Worm (Caenorhabditis elegans) whole organism, young adult: ENCODE data around the gene dep-1.

Source experiments
- B0019.2 ChIP-seq: fragments of 200-800 bp; sonication (Bioruptor generic); conservative IDR thresholded peaks from 2 replicates; pipeline ENCODE4 v1.3.6; 2022; ENCODE audit warnings: missing genetic modification reagents, missing genetic modification characterization, missing compliant biosample characterization
- B0336.3 ChIP-seq: fragments of 200-800 bp; sonication (Bioruptor generic); IDR thresholded peaks from 2 replicates; pipeline ENCODE4 v1.3.6; 2022; ENCODE audit warnings: missing genetic modification characterization, missing compliant biosample characterization
- C06A6.2 ChIP-seq: fragments of 200-800 bp; sonication (Bioruptor generic); conservative IDR thresholded peaks from 2 replicates; pipeline ENCODE4 v1.3.6; 2022; ENCODE audit warnings: missing genetic modification characterization, missing compliant biosample characterization
- C17E4.6 ChIP-seq: fragments of 200-800 bp; sonication (Bioruptor generic); IDR thresholded peaks from 2 replicates; pipeline ENCODE4 v1.3.6; 2022; ENCODE audit warnings: missing genetic modification reagents, missing genetic modification characterization, missing compliant biosample characterization
- D2030.7 ChIP-seq: fragments of 200-800 bp; sonication (Bioruptor generic); IDR thresholded peaks from 2 replicates; pipeline ENCODE4 v1.3.6; 2022; ENCODE audit warnings: missing genetic modification reagents, missing genetic modification characterization, missing compliant biosample characterization
- F23B12.7 ChIP-seq: sonication (generic microtip); optimal IDR thresholded peaks from 2 replicates; lab custom pipeline; 2017; ENCODE audit warnings: missing genetic modification characterization, mild to moderate bottlenecking, missing compliant biosample characterization, antibody characterized with exemption, moderate library complexity; ENCODE audit not compliant: insufficient read depth
- F33H1.4 ChIP-seq: fragments of 200-800 bp; sonication (Bioruptor generic); IDR thresholded peaks from 2 replicates; pipeline ENCODE4 v1.3.6; 2022; ENCODE audit warnings: missing genetic modification reagents, missing genetic modification characterization, missing compliant biosample characterization
- F49E8.2 ChIP-seq: sonication (generic microtip); optimal IDR thresholded peaks from 3 replicates; lab custom pipeline; 2017; ENCODE audit warnings: missing genetic modification characterization, mild to moderate bottlenecking, missing compliant biosample characterization, antibody characterized with exemption, moderate library complexity; ENCODE audit not compliant: insufficient read depth
- K11D2.4 ChIP-seq: fragments of 200-800 bp; sonication (Bioruptor generic); IDR thresholded peaks from 2 replicates; pipeline ENCODE4 v1.3.6; 2022; ENCODE audit warnings: missing genetic modification reagents, missing genetic modification characterization, missing compliant biosample characterization
- K12H6.12 ChIP-seq: fragments of 200-800 bp; sonication (Bioruptor generic); optimal IDR thresholded peaks from 2 replicates; lab custom pipeline; 2018; ENCODE audit warnings: mild to moderate bottlenecking, missing genetic modification characterization, missing compliant biosample characterization
- Y56A3A.18 ChIP-seq: fragments of 200-800 bp; sonication (Bioruptor generic); IDR thresholded peaks from 2 replicates; pipeline ENCODE4 v1.3.6; 2022; ENCODE audit warnings: missing genetic modification reagents, missing genetic modification characterization, missing compliant biosample characterization
- Y95B8A.8 ChIP-seq: fragments of 200-800 bp; sonication (Bioruptor generic); IDR thresholded peaks from 2 replicates; pipeline ENCODE4 v1.3.6; 2022; ENCODE audit warnings: missing genetic modification reagents, missing genetic modification characterization, missing compliant biosample characterization
- ZK185.1 ChIP-seq: sonication (generic microtip); optimal IDR thresholded peaks from 2 replicates; lab custom pipeline; 2016; ENCODE audit warnings: mild to moderate bottlenecking, missing genetic modification characterization, missing compliant biosample characterization; ENCODE audit not compliant: poor library complexity, severe bottlenecking
- ama-1 ChIP-seq, 3 experiments: fragments of 150-350 bp in 1 of 3; sonication (generic microtip) in 2 of 3; optimal IDR thresholded peaks; 2 replicates each; lab custom pipeline; 2014 to 2018; ENCODE audit warnings: missing biosample characterization in 2 of 3, missing genetic modification characterization in 2 of 3, missing genetic modification reagents in 2 of 3
- athp-1 ChIP-seq: sonication (generic microtip); optimal IDR thresholded peaks from 2 replicates; lab custom pipeline; 2017; ENCODE audit warnings: mild to moderate bottlenecking, missing genetic modification characterization, missing compliant biosample characterization
- attf-3 ChIP-seq: fragments of 200-800 bp; sonication (Bioruptor generic); conservative IDR thresholded peaks from 2 replicates; pipeline ENCODE4 v1.3.6; 2022; ENCODE audit warnings: missing genetic modification reagents, missing genetic modification characterization, missing compliant biosample characterization
- attf-5 ChIP-seq: fragments of 200-800 bp; sonication (Bioruptor generic); optimal IDR thresholded peaks from 2 replicates; lab custom pipeline; 2018; ENCODE audit warnings: mild to moderate bottlenecking, missing genetic modification characterization, missing compliant biosample characterization
- bed-1 ChIP-seq: fragments of 200-800 bp; sonication (Bioruptor generic); IDR thresholded peaks from 2 replicates; pipeline ENCODE4 v1.3.6; 2022; ENCODE audit warnings: missing genetic modification reagents, missing genetic modification characterization, missing compliant biosample characterization
- bed-2 ChIP-seq: fragments of 200-800 bp; sonication (Bioruptor generic); IDR thresholded peaks from 2 replicates; pipeline ENCODE4 v1.3.6; 2022; ENCODE audit warnings: missing genetic modification reagents, missing genetic modification characterization, missing compliant biosample characterization
- cebp-1 ChIP-seq, 2 experiments: fragments of 200-800 bp in 1 of 2; sonication (Bioruptor generic) in 1 of 2; sonication (generic microtip) in 1 of 2; IDR thresholded peaks in 1 of 2; optimal IDR thresholded peaks in 1 of 2; 2 replicates each; pipeline versions ENCODE4 v1.3.6 to Lab custom; 2017 to 2022; ENCODE audit warnings: missing compliant biosample characterization in 2 of 2, missing genetic modification characterization in 2 of 2, mild to moderate bottlenecking in 1 of 2, missing genetic modification reagents in 1 of 2, moderate library complexity in 1 of 2
- ceh-27 ChIP-seq: fragments of 200-800 bp; sonication (Bioruptor generic); optimal IDR thresholded peaks from 2 replicates; lab custom pipeline; 2018; ENCODE audit warnings: mild to moderate bottlenecking, missing genetic modification characterization, moderate library complexity, missing compliant biosample characterization
- ceh-91 ChIP-seq: fragments of 200-800 bp; sonication (Bioruptor generic); IDR thresholded peaks from 2 replicates; pipeline ENCODE4 v1.3.6; 2022; ENCODE audit warnings: missing genetic modification reagents, missing genetic modification characterization, missing compliant biosample characterization
- dox-1 ChIP-seq: fragments of 200-800 bp; sonication (Bioruptor generic); IDR thresholded peaks from 2 replicates; pipeline ENCODE4 v1.3.6; 2022; ENCODE audit warnings: missing genetic modification reagents, missing genetic modification characterization, missing compliant biosample characterization
- him-1 ChIP-seq: sonication (generic microtip); optimal IDR thresholded peaks from 2 replicates; lab custom pipeline; 2016; ENCODE audit warnings: missing genotype, missing genetic modification reagents, missing genetic modification characterization, missing compliant biosample characterization
- hmg-1.2 ChIP-seq: fragments of 200-800 bp; sonication (Bioruptor generic); IDR thresholded peaks from 2 replicates; pipeline ENCODE4 v1.3.6; 2022; ENCODE audit warnings: missing genetic modification reagents, missing genetic modification characterization, missing compliant biosample characterization
- let-607 ChIP-seq, 2 experiments: fragments of 200-800 bp in 1 of 2; sonication (Bioruptor generic) in 1 of 2; sonication (generic microtip) in 1 of 2; optimal IDR thresholded peaks; 2 replicates each; lab custom pipeline; 2016 to 2018; ENCODE audit warnings: mild to moderate bottlenecking in 2 of 2, missing compliant biosample characterization in 2 of 2, missing genetic modification characterization in 2 of 2, moderate library complexity in 2 of 2, missing genotype in 1 of 2
- lin-35 ChIP-seq, 3 experiments: fragments of 150-350 bp in 2 of 3; sonication (generic microtip) in 1 of 3; optimal IDR thresholded peaks; 2 replicates each; lab custom pipeline; 2014 to 2018; ENCODE audit warnings: missing biosample characterization in 3 of 3, missing genetic modification characterization in 3 of 3, missing genetic modification reagents in 3 of 3
- lin-40 ChIP-seq: sonication (generic microtip); optimal IDR thresholded peaks from 2 replicates; lab custom pipeline; 2016; ENCODE audit warnings: missing genetic modification characterization, mild to moderate bottlenecking, missing compliant biosample characterization, missing genotype, missing genetic modification reagents
- lin-54 ChIP-seq: fragments of 200-800 bp; sonication (Bioruptor generic); optimal IDR thresholded peaks from 2 replicates; lab custom pipeline; 2018; ENCODE audit warnings: mild to moderate bottlenecking, missing genetic modification characterization, missing compliant biosample characterization
- lir-1 ChIP-seq: fragments of 200-800 bp; sonication (Bioruptor generic); conservative IDR thresholded peaks from 2 replicates; pipeline ENCODE4 v1.3.6; 2022; ENCODE audit warnings: missing genetic modification reagents, missing genetic modification characterization, missing compliant biosample characterization
- lsl-1 ChIP-seq: fragments of 200-800 bp; sonication (Bioruptor generic); optimal IDR thresholded peaks from 2 replicates; lab custom pipeline; 2018; ENCODE audit warnings: mild to moderate bottlenecking, missing genetic modification characterization, moderate library complexity, missing compliant biosample characterization
- lsy-27 ChIP-seq: sonication (generic microtip); optimal IDR thresholded peaks from 2 replicates; lab custom pipeline; 2017; ENCODE audit warnings: missing genetic modification characterization, mild to moderate bottlenecking, missing compliant biosample characterization, antibody characterized with exemption, missing genotype, borderline replicate concordance; ENCODE audit not compliant: insufficient read depth
- madf-8 ChIP-seq: fragments of 200-800 bp; sonication (Bioruptor generic); conservative IDR thresholded peaks from 2 replicates; pipeline ENCODE4 v1.3.6; 2022; ENCODE audit warnings: missing genetic modification reagents, missing genetic modification characterization, missing compliant biosample characterization
- nfyb-1 ChIP-seq: fragments of 200-800 bp; sonication (Bioruptor generic); IDR thresholded peaks from 2 replicates; pipeline ENCODE4 v1.3.6; 2022; ENCODE audit warnings: missing genetic modification reagents, missing genetic modification characterization, missing compliant biosample characterization
- nhr-80 ChIP-seq: sonication (generic microtip); optimal IDR thresholded peaks from 2 replicates; lab custom pipeline; 2016; ENCODE audit warnings: missing genetic modification characterization, missing compliant biosample characterization
- pbrm-1 ChIP-seq: fragments of 200-800 bp; sonication (Bioruptor generic); IDR thresholded peaks from 2 replicates; pipeline ENCODE4 v1.3.6; 2022; ENCODE audit warnings: missing genetic modification reagents, missing genetic modification characterization, missing compliant biosample characterization
- snpc-1.1 ChIP-seq: sonication (generic microtip); optimal IDR thresholded peaks from 2 replicates; lab custom pipeline; 2017; ENCODE audit warnings: missing genetic modification characterization, mild to moderate bottlenecking, missing compliant biosample characterization, antibody characterized with exemption, moderate library complexity, missing genotype, missing genetic modification reagents; ENCODE audit not compliant: insufficient read depth
- snpc-3.4 ChIP-seq: sonication (generic microtip); optimal IDR thresholded peaks from 2 replicates; lab custom pipeline; 2017; ENCODE audit warnings: missing genetic modification characterization, mild to moderate bottlenecking, missing compliant biosample characterization, antibody characterized with exemption, moderate library complexity, missing genotype, missing genetic modification reagents
- tbp1 ChIP-seq: fragments of 200-800 bp; sonication (Bioruptor generic); optimal IDR thresholded peaks from 2 replicates; lab custom pipeline; 2018; ENCODE audit warnings: mild to moderate bottlenecking, missing genetic modification characterization, missing compliant biosample characterization
- xnd-1 ChIP-seq: sonication (generic microtip); optimal IDR thresholded peaks from 2 replicates; lab custom pipeline; 2016; ENCODE audit warnings: missing genotype, missing genetic modification reagents, missing genetic modification characterization, missing compliant biosample characterization
- ztf-18 ChIP-seq: sonication (generic microtip); optimal IDR thresholded peaks from 2 replicates; lab custom pipeline; 2016; ENCODE audit warnings: missing genotype, mild to moderate bottlenecking, missing genetic modification characterization, missing compliant biosample characterization
- ztf-28 ChIP-seq: fragments of 200-800 bp; sonication (Bioruptor generic); IDR thresholded peaks from 2 replicates; pipeline ENCODE4 v1.3.6; 2022; ENCODE audit warnings: missing genetic modification reagents, missing genetic modification characterization, missing compliant biosample characterization

dep-1 gene

ce11 chrII:9054604-9055003 lies 35.0 kb upstream of the dep-1 start, which contains the start of gene chmp-7 (continued):
- TF ChIP-seq dox-1 (GFP tag; lab: Robert Waterston, UW): peak; percentile 92
- no peak for TF ChIP-seq bed-1 (GFP tag; lab: Robert Waterston, UW)
- TF ChIP-seq lin-54 (GFP tag; lab: Kevin White, UChicago): peak; percentile 98
- TF ChIP-seq nhr-80: peak; percentile 53
- peak; percentile 7 for TF ChIP-seq him-1 (tag; lab: Kevin White, UChicago)
- peak; percentile 70 for TF ChIP-seq ceh-91 (GFP tag; lab: Robert Waterston, UW)
- TF ChIP-seq tbp1 (GFP tag; lab: Kevin White, UChicago): peak; percentile 66
- no peak for TF ChIP-seq bed-2 (GFP tag; lab: Robert Waterston, UW)
- TF ChIP-seq let-607 (tag; optimal IDR thresholded peaks at IDR 0.05; lab: Kevin White, UChicago): peak; percentile 3 to 18
- TF ChIP-seq K12H6.12 (tag; lab: Kevin White, UChicago): peak; percentile 56
- peak; percentile 60 for TF ChIP-seq ceh-27 (GFP tag; lab: Kevin White, UChicago)
- TF ChIP-seq F33H1.4 (GFP tag; lab: Robert Waterston, UW): peak; percentile 65
- TF ChIP-seq madf-8 (GFP tag; lab: Robert Waterston, UW): peak; percentile 55
- no peak for TF ChIP-seq Y56A3A.18 (GFP tag; lab: Robert Waterston, UW)
- TF ChIP-seq F23B12.7: peak; percentile 90
- peak; percentile 41; the same call in 1 of the 2 replicates for TF ChIP-seq Y95B8A.8 (GFP tag; lab: Robert Waterston, UW)
- peak; percentile 79 for TF ChIP-seq B0019.2 (GFP tag; lab: Robert Waterston, UW)
- peak; percentile 51; the same call in 1 of the 2 replicates for TF ChIP-seq D2030.7 (GFP tag; lab: Robert Waterston, UW)
- peak; percentile 70 for TF ChIP-seq ZK185.1 (tag; lab: Kevin White, UChicago)
- peak; percentile 60 for TF ChIP-seq ztf-18
- TF ChIP-seq lin-40 (tag; lab: Kevin White, UChicago): peak; percentile 76
- peak; percentile 81 for TF ChIP-seq nfyb-1 (GFP tag; lab: Robert Waterston, UW)
- TF ChIP-seq xnd-1 (tag; lab: Kevin White, UChicago): peak; percentile 4
- TF ChIP-seq K11D2.4 (GFP tag; lab: Robert Waterston, UW): no peak
- peak in 1 of 3 experiments; percentile 90 for TF ChIP-seq lin-35 (GFP tag; optimal IDR thresholded peaks at IDR 0.05; lab: Kevin White, UChicago)
- peak; percentile 73 for TF ChIP-seq attf-3 (GFP tag; lab: Robert Waterston, UW)
- peak; percentile 68; the same call in 1 of the 2 replicates for TF ChIP-seq ztf-28 (GFP tag; lab: Robert Waterston, UW)
- peak; percentile 73 for TF ChIP-seq lsl-1 (GFP tag; lab: Kevin White, UChicago)
- TF ChIP-seq pbrm-1 (GFP tag; lab: Robert Waterston, UW): peak; percentile 82
- 0 out of 2 replicates have a peak, but pooled peaks have one; percentile 19 for TF ChIP-seq C06A6.2
- peak; percentile 69; the same call in 1 of the 2 replicates for TF ChIP-seq hmg-1.2
- TF ChIP-seq C17E4.6 (GFP tag; lab: Robert Waterston, UW): no peak
- TF ChIP-seq lir-1 (GFP tag; lab: Robert Waterston, UW): 0 out of 2 replicates have a peak, but pooled peaks have one; percentile 43
- TF ChIP-seq attf-5: peak; percentile 96
- TF ChIP-seq cebp-1 (GFP tag; IDR thresholded peaks at IDR 0.05; lab: Robert Waterston, UW): 0 out of 2 replicates have a peak, but pooled peaks have one; percentile 28
- TF ChIP-seq cebp-1 (tag; optimal IDR thresholded peaks at IDR 0.05; lab: Kevin White, UChicago): peak; percentile 75
- peak; percentile 25 for TF ChIP-seq snpc-1.1 (tag; lab: Kevin White, UChicago)
- peak; percentile 63 for TF ChIP-seq F49E8.2
- 0 out of 2 replicates have a peak, but pooled peaks have one; percentile 43 for TF ChIP-seq B0336.3 (GFP tag; lab: Robert Waterston, UW)
- peak; percentile 86 for TF ChIP-seq lsy-27 (tag; lab: Kevin White, UChicago)
- peak; percentile 19 for TF ChIP-seq ama-1 (optimal IDR thresholded peaks at IDR 0.05; lab: Kevin White, UChicago)
- TF ChIP-seq ama-1 (GFP tag; optimal IDR thresholded peaks at IDR 0.05; lab: Kevin White, UChicago): no peak
- TF ChIP-seq athp-1 (tag; lab: Kevin White, UChicago): peak; percentile 13
- TF ChIP-seq snpc-3.4 (tag; lab: Kevin White, UChicago): peak; percentile 54
